Fruit fly (Drosophila melanogaster) whole organism, prepupa: ENCODE data around the gene CG6495.

ENCODE experiments used
- Blimp-1 ChIP-seq: fragments of 200-800 bp; sonication (Bioruptor generic); optimal IDR thresholded peaks from 3 replicates; lab custom pipeline; 2017; ENCODE audit warnings: missing biosample characterization, missing genetic modification characterization, mild to moderate bottlenecking, moderate library complexity, missing genetic modification reagents
- CG11762 ChIP-seq: fragments of 200-800 bp; sonication (Bioruptor generic); optimal IDR thresholded peaks from 3 replicates; lab custom pipeline; 2016; ENCODE audit warnings: missing biosample characterization, missing genetic modification characterization; ENCODE audit not compliant: insufficient read depth
- CG15336 ChIP-seq: fragments of 200-800 bp; sonication (Bioruptor generic); IDR thresholded peaks from 2 replicates; pipeline ENCODE4 v1.3.6; 2022; ENCODE audit warnings: missing biosample characterization, missing genetic modification characterization
- CG31627 ChIP-seq: fragments of 200-800 bp; sonication (Bioruptor generic); optimal IDR thresholded peaks from 3 replicates; lab custom pipeline; 2016; ENCODE audit warnings: missing biosample characterization, missing genetic modification characterization
- CG3919 ChIP-seq: fragments of 200-800 bp; sonication (Bioruptor generic); optimal IDR thresholded peaks from 3 replicates; lab custom pipeline; 2016; ENCODE audit warnings: missing biosample characterization, missing genetic modification characterization
- CG4318 ChIP-seq: fragments of 200-800 bp; sonication (Bioruptor generic); optimal IDR thresholded peaks from 3 replicates; lab custom pipeline; 2017; ENCODE audit warnings: missing biosample characterization, mild to moderate bottlenecking, missing genetic modification characterization
- CG6854 ChIP-seq: fragments of 200-800 bp; sonication (Bioruptor generic); optimal IDR thresholded peaks from 2 replicates; lab custom pipeline; 2017; ENCODE audit warnings: missing biosample characterization, mild to moderate bottlenecking, missing genetic modification characterization
- CG8119 ChIP-seq: fragments of 200-800 bp; sonication (Bioruptor generic); IDR thresholded peaks from 3 replicates; pipeline ENCODE4 v1.3.6; 2022; ENCODE audit warnings: missing biosample characterization, missing genetic modification characterization
- Eip93F ChIP-seq: fragments of 200-800 bp; sonication (Bioruptor generic); optimal IDR thresholded peaks from 2 replicates; lab custom pipeline; 2016; ENCODE audit warnings: missing biosample characterization, mild to moderate bottlenecking, missing genetic modification characterization
- Gug ChIP-seq: fragments of 200-800 bp; sonication (Bioruptor generic); IDR thresholded peaks from 2 replicates; pipeline ENCODE4 v1.3.6; 2022; ENCODE audit warnings: missing biosample characterization, missing genetic modification characterization
- Sox15 ChIP-seq: fragments of 200-800 bp; sonication (Bioruptor generic); optimal IDR thresholded peaks from 3 replicates; lab custom pipeline; 2016; ENCODE audit warnings: missing biosample characterization, missing genetic modification characterization

DNA sequence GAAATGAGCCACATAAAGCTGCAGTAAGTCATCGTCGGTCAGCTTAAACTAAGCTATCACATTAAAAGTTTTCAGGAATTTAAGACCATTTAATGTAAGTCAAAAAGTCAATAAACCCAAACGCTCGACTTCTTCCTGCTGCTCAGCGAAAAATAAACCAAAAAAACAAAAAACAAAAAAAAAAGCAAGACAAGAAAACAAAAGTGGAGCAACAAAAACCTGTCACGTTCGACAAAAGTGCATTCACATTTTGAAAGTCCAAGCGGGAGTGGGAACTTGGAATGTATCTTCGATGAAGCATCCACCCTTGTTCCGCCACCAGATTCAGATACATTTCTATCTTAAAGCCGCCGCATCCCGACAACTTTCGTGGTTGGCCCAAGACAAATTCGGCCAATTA lies 33.1 kb downstream of the CG6495 start:
- TF ChIP-seq CG31627 (GFP tag; lab: Kevin White, UChicago) (no peak), CG15336 (no peak), Eip93F (GFP tag; lab: Kevin White, UChicago) (no peak), CG4318 (no peak), Blimp-1 (peak; percentile 44), Gug (GFP tag; lab: Robert Waterston, UW) (no peak), Sox15 (GFP tag; lab: Kevin White, UChicago) (no peak), CG6854 (GFP tag; lab: Kevin White, UChicago) (peak; percentile 77), CG11762 (GFP tag; lab: Kevin White, UChicago) (no peak), CG8119 (GFP tag; lab: Robert Waterston, UW) (no peak), CG3919 (GFP tag; lab: Kevin White, UChicago) (peak; percentile 19)
